Fruit fly (Drosophila melanogaster) whole organism, embryonic: ENCODE results near the gene CG31041.
A peak's percentile ranks its signal among the peaks of the same experiment; 100 is the strongest.

ENCODE experiments used
- BEAF-32 ChIP-seq: fragments of 200-800 bp; sonication (Bioruptor generic); optimal IDR thresholded peaks from 3 replicates; lab custom pipeline; 2017; ENCODE audit warnings: missing biosample characterization, missing genetic modification characterization, mild to moderate bottlenecking, moderate library complexity, missing genetic modification reagents
- CG10147 ChIP-seq: fragments of 200-800 bp; sonication (Bioruptor generic); optimal IDR thresholded peaks from 2 replicates; lab custom pipeline; 2019; ENCODE audit warnings: missing biosample characterization, mild to moderate bottlenecking, missing genetic modification characterization, moderate library complexity
- CG10979 ChIP-seq: fragments of 200-800 bp; sonication (Bioruptor generic); optimal IDR thresholded peaks from 2 replicates; lab custom pipeline; 2018; ENCODE audit warnings: missing biosample characterization, mild to moderate bottlenecking, missing genetic modification characterization, moderate library complexity
- CG11695 ChIP-seq: fragments of 200-800 bp; sonication (Bioruptor generic); IDR thresholded peaks from 3 replicates; pipeline ENCODE4 v1.3.6; 2022; ENCODE audit warnings: missing biosample characterization, missing genetic modification characterization
- CG12071 ChIP-seq: fragments of 200-800 bp; sonication (Bioruptor generic); optimal IDR thresholded peaks from 3 replicates; lab custom pipeline; 2018; ENCODE audit warnings: missing biosample characterization, mild to moderate bottlenecking, missing genetic modification characterization
- CG12299 ChIP-seq: fragments of 200-800 bp; sonication (Bioruptor generic); optimal IDR thresholded peaks from 2 replicates; lab custom pipeline; 2018; ENCODE audit warnings: missing biosample characterization, mild to moderate bottlenecking, missing genetic modification characterization
- CG12744 ChIP-seq: fragments of 200-800 bp; sonication (Bioruptor generic); optimal IDR thresholded peaks from 2 replicates; lab custom pipeline; 2016; ENCODE audit warnings: missing biosample characterization, missing genetic modification characterization
- CG14014 ChIP-seq: fragments of 200-800 bp; sonication (Bioruptor generic); IDR thresholded peaks from 2 replicates; pipeline ENCODE4 v1.3.6; 2022; ENCODE audit warnings: missing biosample characterization, missing genetic modification characterization
- CG14667 ChIP-seq: fragments of 200-800 bp; sonication (Bioruptor generic); IDR thresholded peaks from 2 replicates; pipeline ENCODE4 v1.3.6; 2022; ENCODE audit warnings: missing biosample characterization, missing genetic modification characterization
- CG15011 ChIP-seq: fragments of 200-800 bp; sonication (Bioruptor generic); optimal IDR thresholded peaks from 3 replicates; lab custom pipeline; 2018; ENCODE audit warnings: missing biosample characterization, mild to moderate bottlenecking, missing genetic modification characterization
- CG17361 ChIP-seq: fragments of 200-800 bp; sonication (Bioruptor generic); IDR thresholded peaks from 3 replicates; pipeline ENCODE4 v1.3.6; 2022; ENCODE audit warnings: missing biosample characterization, missing genetic modification characterization
- CG17568 ChIP-seq: fragments of 200-800 bp; sonication (Bioruptor generic); optimal IDR thresholded peaks from 2 replicates; lab custom pipeline; 2018; ENCODE audit warnings: missing biosample characterization, mild to moderate bottlenecking, missing genetic modification characterization, moderate library complexity
- CG31441 ChIP-seq: fragments of 200-800 bp; sonication (Bioruptor generic); IDR thresholded peaks from 2 replicates; pipeline ENCODE4 v1.3.6; 2022; ENCODE audit warnings: missing biosample characterization, missing genetic modification characterization
- CG3163 ChIP-seq: fragments of 200-800 bp; sonication (Bioruptor generic); optimal IDR thresholded peaks from 3 replicates; lab custom pipeline; 2016; ENCODE audit warnings: missing biosample characterization, missing genetic modification characterization
- CG32532 ChIP-seq: fragments of 200-800 bp; sonication (Bioruptor generic); IDR thresholded peaks from 2 replicates; pipeline ENCODE4 v1.3.6; 2022; ENCODE audit warnings: missing biosample characterization, missing genetic modification characterization
- CG32772 ChIP-seq: fragments of 200-800 bp; sonication (Bioruptor generic); IDR thresholded peaks from 2 replicates; pipeline ENCODE4 v1.3.6; 2022; ENCODE audit warnings: missing biosample characterization, missing genetic modification characterization
- CG34224 ChIP-seq: fragments of 200-800 bp; sonication (Bioruptor generic); IDR thresholded peaks from 3 replicates; pipeline ENCODE4 v1.3.6; 2022; ENCODE audit warnings: missing biosample characterization, missing genetic modification characterization; ENCODE audit not compliant: partially characterized antibody
- CG3847 ChIP-seq: fragments of 200-800 bp; sonication (Bioruptor generic); IDR thresholded peaks from 2 replicates; pipeline ENCODE4 v1.3.6; 2022; ENCODE audit warnings: missing biosample characterization, missing genetic modification characterization
- CG5180 ChIP-seq: fragments of 200-800 bp; sonication (Bioruptor generic); optimal IDR thresholded peaks from 3 replicates; lab custom pipeline; 2017; ENCODE audit warnings: missing biosample characterization, missing genetic modification characterization, mild to moderate bottlenecking, moderate library complexity, missing genetic modification reagents
- CG6854 ChIP-seq: fragments of 200-800 bp; sonication (Bioruptor generic); optimal IDR thresholded peaks from 3 replicates; lab custom pipeline; 2017; ENCODE audit warnings: missing biosample characterization, mild to moderate bottlenecking, missing genetic modification characterization
- CG8281 ChIP-seq: fragments of 200-800 bp; sonication (Bioruptor generic); optimal IDR thresholded peaks from 2 replicates; lab custom pipeline; 2018; ENCODE audit warnings: missing biosample characterization, mild to moderate bottlenecking, missing genetic modification characterization, moderate library complexity
- Hey ChIP-seq: fragments of 200-800 bp; sonication (Bioruptor generic); optimal IDR thresholded peaks from 3 replicates; lab custom pipeline; 2018; ENCODE audit warnings: missing biosample characterization, mild to moderate bottlenecking, missing genetic modification characterization
- MBD-R2 ChIP-seq: fragments of 200-800 bp; sonication (Bioruptor generic); IDR thresholded peaks from 2 replicates; pipeline ENCODE4 v1.3.6; 2022; ENCODE audit warnings: missing biosample characterization, missing genetic modification characterization
- MESR4 ChIP-seq: fragments of 200-800 bp; sonication (Bioruptor generic); optimal IDR thresholded peaks from 2 replicates; lab custom pipeline; 2018; ENCODE audit warnings: missing biosample characterization, mild to moderate bottlenecking, missing genetic modification characterization, moderate library complexity
- Myb ChIP-seq: fragments of 200-800 bp; sonication (Bioruptor generic); optimal IDR thresholded peaks from 2 replicates; lab custom pipeline; 2016; ENCODE audit warnings: missing biosample characterization, missing genetic modification characterization
- Nf-YC ChIP-seq: fragments of 200-800 bp; optimal IDR thresholded peaks from 3 replicates; lab custom pipeline; 2019; ENCODE audit warnings: missing biosample characterization, mild to moderate bottlenecking, missing genetic modification characterization, moderate library complexity
- Ptx1 ChIP-seq: fragments of 200-800 bp; sonication (Bioruptor generic); IDR thresholded peaks from 2 replicates; pipeline ENCODE4 v1.3.6; 2022; ENCODE audit warnings: missing biosample characterization, missing genetic modification characterization
- Ravus ChIP-seq: fragments of 200-800 bp; sonication (Bioruptor generic); IDR thresholded peaks from 2 replicates; pipeline ENCODE4 v1.3.6; 2022; ENCODE audit warnings: missing biosample characterization, missing genetic modification characterization
- Six4 ChIP-seq: fragments of 200-800 bp; sonication (Bioruptor generic); optimal IDR thresholded peaks from 2 replicates; lab custom pipeline; 2016; ENCODE audit warnings: missing biosample characterization, missing genetic modification characterization
- Stat92E ChIP-seq, 3 experiments: fragments of >200 bp in 2 of 3; fragments of 200-800 bp in 1 of 3; sonication (Bioruptor generic) in 1 of 3; optimal IDR thresholded peaks; 2 replicates each; lab custom pipeline; 2017 to 2019; ENCODE audit warnings: missing biosample characterization in 3 of 3, missing genetic modification characterization in 3 of 3, mild to moderate bottlenecking in 1 of 3, moderate library complexity in 1 of 3
- TFAM ChIP-seq: fragments of 200-800 bp; sonication (Bioruptor generic); optimal IDR thresholded peaks from 2 replicates; lab custom pipeline; 2017; ENCODE audit warnings: missing biosample characterization, missing genetic modification characterization, inconsistent platforms
- ara ChIP-seq: fragments of 200-800 bp; sonication (Bioruptor generic); IDR thresholded peaks from 2 replicates; pipeline ENCODE4 v1.3.6; 2022; ENCODE audit warnings: missing biosample characterization, missing genetic modification characterization
- az2 ChIP-seq: fragments of 200-800 bp; sonication (Bioruptor generic); optimal IDR thresholded peaks from 3 replicates; lab custom pipeline; 2016; ENCODE audit warnings: missing biosample characterization, missing genetic modification characterization
- bsh ChIP-seq, 2 experiments: fragments of 200-800 bp; sonication (Bioruptor generic); optimal IDR thresholded peaks; 2 replicates each; lab custom pipeline; 2017 to 2018; ENCODE audit warnings: mild to moderate bottlenecking in 2 of 2, missing biosample characterization in 2 of 2, missing genetic modification characterization in 2 of 2, moderate library complexity in 1 of 2
- caup ChIP-seq: fragments of 200-800 bp; sonication (Bioruptor generic); optimal IDR thresholded peaks from 3 replicates; lab custom pipeline; 2017; ENCODE audit warnings: missing biosample characterization, mild to moderate bottlenecking, missing genetic modification characterization, moderate library complexity; ENCODE audit not compliant: severe bottlenecking
- crp ChIP-seq, 2 experiments: fragments of 200-800 bp; sonication (Bioruptor generic); optimal IDR thresholded peaks; 2 replicates in 1 of 2; 3 replicates in 1 of 2; lab custom pipeline; 2017; ENCODE audit warnings: missing biosample characterization in 2 of 2, missing genetic modification characterization in 2 of 2, mild to moderate bottlenecking in 1 of 2, moderate library complexity in 1 of 2
- lab ChIP-seq: fragments of 200-800 bp; sonication (Bioruptor generic); optimal IDR thresholded peaks from 3 replicates; lab custom pipeline; 2017; ENCODE audit warnings: missing biosample characterization, missing genetic modification characterization, mild to moderate bottlenecking, moderate library complexity, missing genetic modification reagents
- lola ChIP-seq, 3 experiments: fragments of >200 bp in 2 of 3; fragments of 200-800 bp in 1 of 3; sonication (Bioruptor generic) in 1 of 3; optimal IDR thresholded peaks; 2 replicates each; lab custom pipeline; 2017 to 2019; ENCODE audit warnings: missing biosample characterization in 3 of 3, missing genetic modification characterization in 3 of 3, mild to moderate bottlenecking in 1 of 3, moderate library complexity in 1 of 3
- peb ChIP-seq: fragments of 200-800 bp; sonication (Bioruptor generic); IDR thresholded peaks from 2 replicates; pipeline ENCODE4 v1.3.6; 2022; ENCODE audit warnings: missing biosample characterization, missing genetic modification characterization
- pita ChIP-seq: fragments of 200-800 bp; sonication (Bioruptor generic); optimal IDR thresholded peaks from 2 replicates; lab custom pipeline; 2017; ENCODE audit warnings: missing biosample characterization, mild to moderate bottlenecking, missing genetic modification characterization
- slbo ChIP-seq: fragments of 200-800 bp; sonication (Bioruptor generic); IDR thresholded peaks from 2 replicates; pipeline ENCODE4 v1.3.6; 2022; ENCODE audit warnings: missing biosample characterization, missing genetic modification characterization
- slou ChIP-seq: fragments of 200-800 bp; sonication (Bioruptor generic); optimal IDR thresholded peaks from 3 replicates; lab custom pipeline; 2016; ENCODE audit warnings: missing biosample characterization, missing genetic modification characterization
- so ChIP-seq: fragments of 200-800 bp; sonication (Bioruptor generic); IDR thresholded peaks from 3 replicates; pipeline ENCODE4 v1.3.6; 2022; ENCODE audit warnings: missing biosample characterization, missing genetic modification characterization
- ssp ChIP-seq: fragments of 200-800 bp; sonication (Bioruptor generic); IDR thresholded peaks from 2 replicates; pipeline ENCODE4 v1.3.6; 2022; ENCODE audit warnings: missing biosample characterization, missing genetic modification characterization
- tap ChIP-seq: fragments of 200-800 bp; optimal IDR thresholded peaks from 3 replicates; lab custom pipeline; 2019; ENCODE audit warnings: missing biosample characterization, mild to moderate bottlenecking, missing genetic modification characterization, moderate library complexity
- trem ChIP-seq: fragments of 200-800 bp; optimal IDR thresholded peaks from 3 replicates; lab custom pipeline; 2019; ENCODE audit warnings: missing biosample characterization, mild to moderate bottlenecking, missing genetic modification characterization, moderate library complexity
- vvl ChIP-seq: fragments of 200-800 bp; sonication (Bioruptor generic); IDR thresholded peaks from 2 replicates; pipeline ENCODE4 v1.3.6; 2022; ENCODE audit warnings: missing biosample characterization, missing genetic modification characterization

Gene CG31041

DNA sequence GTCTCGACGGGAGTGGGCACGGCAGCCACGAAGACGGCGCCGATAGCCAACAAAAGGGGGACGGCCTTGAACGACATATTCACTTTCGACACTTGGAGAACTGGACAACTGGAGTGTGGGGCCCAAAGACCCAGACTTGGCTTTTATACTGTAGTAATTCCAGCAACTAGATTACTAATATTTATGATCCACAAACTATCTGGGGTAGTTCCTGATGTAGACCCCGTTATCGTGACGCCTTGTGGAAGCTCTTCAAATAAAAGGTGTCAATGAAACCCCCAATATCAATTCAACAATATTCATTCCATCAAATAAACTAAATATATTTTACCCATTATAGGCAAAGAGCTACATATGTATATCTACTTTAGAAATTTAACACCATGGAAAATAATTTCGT lies at the start of gene CG31041:
Gene CG31041, minus strand, starts transcription at position 101 of the 400 bp plus-strand sequence.
- TF ChIP-seq CG12744 (GFP tag; lab: Kevin White, UChicago): no peak
- no peak for TF ChIP-seq CG10147
- TF ChIP-seq CG8281 (tag; lab: Kevin White, UChicago): peak; percentile 35
- TF ChIP-seq, all 482 proteins: peak for 1

DNA sequence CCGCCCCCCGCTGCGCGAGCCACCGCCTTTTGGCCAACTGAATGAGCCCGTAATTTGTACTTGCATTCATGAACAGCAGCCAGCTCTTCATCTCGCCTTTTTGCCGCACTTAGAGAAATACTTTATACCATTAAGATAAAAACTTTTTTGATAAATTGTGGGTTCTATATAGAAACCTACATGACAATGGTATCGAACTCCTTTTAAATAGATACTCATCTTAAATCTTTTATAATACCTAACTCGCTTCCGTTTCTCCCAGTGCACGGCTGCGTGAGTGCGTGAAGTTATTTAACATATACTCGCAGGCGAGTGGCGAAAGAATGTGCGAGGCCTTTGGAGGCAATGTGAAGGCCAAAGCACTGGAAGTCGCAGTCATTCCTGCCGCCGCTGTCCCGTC lies 35.2 kb upstream of the CG31041 start:
- no peak for TF ChIP-seq CG12744 (GFP tag; lab: Kevin White, UChicago)
- TF ChIP-seq CG11695 (GFP tag; lab: Robert Waterston, UW): peak; percentile 40; the same call in 1 of the 3 replicates
- TF ChIP-seq Stat92E (GFP tag; optimal IDR thresholded peaks at IDR 0.05; lab: Kevin White, UChicago): no peak
- peak; percentile 60 for TF ChIP-seq CG31441
- TF ChIP-seq Six4 (GFP tag; lab: Kevin White, UChicago): no peak
- TF ChIP-seq CG34224: no peak
- TF ChIP-seq CG3847 (GFP tag; lab: Robert Waterston, UW): 0 out of 2 replicates have a peak, but pooled peaks have one; percentile 10
- TF ChIP-seq CG17568 (GFP tag; lab: Kevin White, UChicago): no peak
- no peak for TF ChIP-seq slou (GFP tag; lab: Kevin White, UChicago)
- no peak for TF ChIP-seq CG5180 (GFP tag; lab: Kevin White, UChicago)
- no peak for TF ChIP-seq crp (GFP tag; optimal IDR thresholded peaks at IDR 0.05; lab: Kevin White, UChicago)
- no peak for TF ChIP-seq CG14014 (GFP tag; lab: Robert Waterston, UW)
- no peak for TF ChIP-seq BEAF-32 (GFP tag; lab: Kevin White, UChicago)
- no peak for TF ChIP-seq lola (GFP tag; optimal IDR thresholded peaks at IDR 0.05; lab: Kevin White, UChicago)
- TF ChIP-seq Ptx1 (GFP tag; lab: Robert Waterston, UW): peak; percentile 34
- no peak for TF ChIP-seq CG12299 (tag; lab: Kevin White, UChicago)
- no peak for TF ChIP-seq MBD-R2 (GFP tag; lab: Robert Waterston, UW)
- TF ChIP-seq Myb (GFP tag; lab: Kevin White, UChicago): peak; percentile 3
- TF ChIP-seq tap (tag; lab: Kevin White, UChicago): peak; percentile 21
- TF ChIP-seq ara: peak; percentile 55; the same call in 1 of the 2 replicates
- no peak for TF ChIP-seq CG32772 (GFP tag; lab: Robert Waterston, UW)
- peak; percentile 50; the same call in 1 of the 2 replicates for TF ChIP-seq CG32532 (GFP tag; lab: Robert Waterston, UW)
- TF ChIP-seq ssp (GFP tag; lab: Robert Waterston, UW): no peak
- no peak for TF ChIP-seq Nf-YC (tag; lab: Kevin White, UChicago)
- peak; percentile 76 for TF ChIP-seq lab (GFP tag; lab: Kevin White, UChicago)
- no peak for TF ChIP-seq trem
- TF ChIP-seq CG6854 (GFP tag; lab: Kevin White, UChicago): peak; percentile 6
- no peak for TF ChIP-seq Ravus (GFP tag; lab: Robert Waterston, UW)
- TF ChIP-seq CG10979: peak; percentile 28
- TF ChIP-seq CG3163 (GFP tag; lab: Kevin White, UChicago): no peak
- TF ChIP-seq caup: peak; percentile 30
- no peak for TF ChIP-seq pita (GFP tag; lab: Kevin White, UChicago)
- peak; percentile 35; the same call in 1 of the 3 replicates for TF ChIP-seq CG17361 (GFP tag; lab: Robert Waterston, UW)
- TF ChIP-seq az2 (GFP tag; lab: Kevin White, UChicago): peak; percentile 40
- TF ChIP-seq CG15011 (GFP tag; lab: Kevin White, UChicago): no peak
- TF ChIP-seq CG10147: peak; percentile 38
- no peak for TF ChIP-seq Hey (tag; lab: Kevin White, UChicago)
- TF ChIP-seq bsh (GFP tag; optimal IDR thresholded peaks at IDR 0.05; lab: Kevin White, UChicago): peak in 1 of 2 experiments; percentile 44
- no peak for TF ChIP-seq so (GFP tag; lab: Robert Waterston, UW)
- TF ChIP-seq peb (GFP tag; lab: Robert Waterston, UW): no peak
- peak; percentile 15 for TF ChIP-seq CG12071 (GFP tag; lab: Kevin White, UChicago)
- peak; percentile 48; the same call in 1 of the 2 replicates for TF ChIP-seq slbo (GFP tag; lab: Robert Waterston, UW)
- peak; percentile 38 for TF ChIP-seq vvl (GFP tag; lab: Robert Waterston, UW)
- no peak for TF ChIP-seq MESR4 (GFP tag; lab: Kevin White, UChicago)
- no peak for TF ChIP-seq TFAM
- TF ChIP-seq CG14667: peak; percentile 26; the same call in 1 of the 2 replicates
